Fruit fly (Drosophila melanogaster) whole organism, embryonic: ENCODE results near the gene Cat.

Source experiments
- Adf1 ChIP-seq: fragments of 200-800 bp; sonication (Bioruptor generic); IDR thresholded peaks from 2 replicates; pipeline ENCODE4 v1.3.6; 2022; ENCODE audit warnings: missing biosample characterization, missing genetic modification characterization
- CG10209 ChIP-seq: fragments of 200-800 bp; sonication (Bioruptor generic); optimal IDR thresholded peaks from 3 replicates; lab custom pipeline; 2017; ENCODE audit warnings: missing biosample characterization, mild to moderate bottlenecking, missing genetic modification characterization, missing genetic modification reagents
- CG10431 ChIP-seq: fragments of 200-800 bp; sonication (Bioruptor generic); optimal IDR thresholded peaks from 3 replicates; lab custom pipeline; 2018; ENCODE audit warnings: missing biosample characterization, mild to moderate bottlenecking, missing genetic modification characterization
- CG10462 ChIP-seq: fragments of 200-800 bp; sonication (Bioruptor generic); optimal IDR thresholded peaks from 2 replicates; lab custom pipeline; 2016; ENCODE audit warnings: missing biosample characterization, missing genetic modification characterization
- CG10654 ChIP-seq: fragments of 200-800 bp; sonication (Bioruptor generic); optimal IDR thresholded peaks from 2 replicates; lab custom pipeline; 2016; ENCODE audit warnings: missing biosample characterization, missing genetic modification characterization
- CG10979 ChIP-seq: fragments of 200-800 bp; sonication (Bioruptor generic); optimal IDR thresholded peaks from 2 replicates; lab custom pipeline; 2018; ENCODE audit warnings: missing biosample characterization, mild to moderate bottlenecking, missing genetic modification characterization, moderate library complexity
- CG11456 ChIP-seq: fragments of 200-800 bp; sonication (Bioruptor generic); IDR thresholded peaks from 3 replicates; pipeline ENCODE4 v1.3.6; 2022; ENCODE audit warnings: missing biosample characterization, missing genetic modification characterization
- CG12104 ChIP-seq: fragments of 200-800 bp; sonication (Bioruptor generic); optimal IDR thresholded peaks from 3 replicates; lab custom pipeline; 2016; ENCODE audit warnings: missing biosample characterization, missing genetic modification characterization
- CG1233 ChIP-seq: fragments of 200-800 bp; sonication (Bioruptor generic); optimal IDR thresholded peaks from 4 replicates; lab custom pipeline; 2018; ENCODE audit warnings: missing biosample characterization, mild to moderate bottlenecking, missing genetic modification characterization
- CG12391 ChIP-seq: fragments of 200-800 bp; sonication (Bioruptor generic); optimal IDR thresholded peaks from 3 replicates; lab custom pipeline; 2018; ENCODE audit warnings: missing biosample characterization, mild to moderate bottlenecking, missing genetic modification characterization, moderate library complexity
- CG12942 ChIP-seq: fragments of 200-800 bp; sonication (Bioruptor generic); optimal IDR thresholded peaks from 3 replicates; lab custom pipeline; 2016; ENCODE audit warnings: missing biosample characterization, missing genetic modification characterization
- CG14050 ChIP-seq: fragments of 200-800 bp; sonication (Bioruptor generic); IDR thresholded peaks from 3 replicates; pipeline ENCODE4 v1.3.6; 2022; ENCODE audit warnings: missing biosample characterization, missing genetic modification characterization
- CG15011 ChIP-seq: fragments of 200-800 bp; sonication (Bioruptor generic); optimal IDR thresholded peaks from 3 replicates; lab custom pipeline; 2018; ENCODE audit warnings: missing biosample characterization, mild to moderate bottlenecking, missing genetic modification characterization
- CG1647 ChIP-seq: fragments of 200-800 bp; sonication (Bioruptor generic); optimal IDR thresholded peaks from 3 replicates; lab custom pipeline; 2016; ENCODE audit warnings: missing biosample characterization, missing genetic modification characterization
- CG17385 ChIP-seq: fragments of 200-800 bp; sonication (Bioruptor generic); optimal IDR thresholded peaks from 3 replicates; lab custom pipeline; 2018; ENCODE audit warnings: missing biosample characterization, mild to moderate bottlenecking, missing genetic modification characterization
- CG17912 ChIP-seq: fragments of 200-800 bp; sonication (Bioruptor generic); optimal IDR thresholded peaks from 2 replicates; lab custom pipeline; 2018; ENCODE audit warnings: missing biosample characterization, mild to moderate bottlenecking, missing genetic modification characterization
- CG2199 ChIP-seq: fragments of 200-800 bp; sonication (Bioruptor generic); IDR thresholded peaks from 3 replicates; pipeline ENCODE4 v1.3.6; 2022; ENCODE audit warnings: missing biosample characterization, missing genetic modification characterization
- CG4360 ChIP-seq: fragments of 200-800 bp; sonication (Bioruptor generic); IDR thresholded peaks from 2 replicates; pipeline ENCODE4 v1.3.6; 2022; ENCODE audit warnings: missing biosample characterization, missing genetic modification characterization
- CG4707 ChIP-seq: fragments of 200-800 bp; sonication (Bioruptor generic); optimal IDR thresholded peaks from 2 replicates; lab custom pipeline; 2018; ENCODE audit warnings: missing biosample characterization, mild to moderate bottlenecking, missing genetic modification characterization, moderate library complexity
- CG6654 ChIP-seq: fragments of 200-800 bp; sonication (Bioruptor generic); optimal IDR thresholded peaks from 2 replicates; lab custom pipeline; 2017; ENCODE audit warnings: missing biosample characterization, mild to moderate bottlenecking, missing genetic modification characterization
- CG7839 ChIP-seq: fragments of 200-800 bp; sonication (Bioruptor generic); optimal IDR thresholded peaks from 3 replicates; lab custom pipeline; 2018; ENCODE audit warnings: missing biosample characterization, mild to moderate bottlenecking, missing genetic modification characterization, moderate library complexity
- CG9215 ChIP-seq: fragments of 200-800 bp; sonication (Bioruptor generic); IDR thresholded peaks from 2 replicates; pipeline ENCODE4 v1.3.6; 2022; ENCODE audit warnings: missing biosample characterization, missing genetic modification characterization
- Camta ChIP-seq: fragments of 200-800 bp; sonication (Bioruptor generic); optimal IDR thresholded peaks from 2 replicates; lab custom pipeline; 2016; ENCODE audit warnings: missing biosample characterization, missing genetic modification characterization
- CoRest ChIP-seq: fragments of 200-800 bp; sonication (Bioruptor generic); optimal IDR thresholded peaks from 3 replicates; lab custom pipeline; 2018; ENCODE audit warnings: missing biosample characterization, mild to moderate bottlenecking, missing genetic modification characterization, moderate library complexity
- CrebB ChIP-seq: fragments of 200-800 bp; sonication (Bioruptor generic); optimal IDR thresholded peaks from 3 replicates; lab custom pipeline; 2018; ENCODE audit warnings: missing biosample characterization, mild to moderate bottlenecking, missing genetic modification characterization
- D19A ChIP-seq: fragments of 200-800 bp; optimal IDR thresholded peaks from 3 replicates; lab custom pipeline; 2019; ENCODE audit warnings: missing biosample characterization, mild to moderate bottlenecking, missing genetic modification characterization, moderate library complexity
- E2f2 ChIP-seq: fragments of 200-800 bp; sonication (Bioruptor generic); IDR thresholded peaks from 2 replicates; pipeline ENCODE4 v1.3.6; 2022; ENCODE audit warnings: missing biosample characterization, missing genetic modification characterization
- ERR ChIP-seq: fragments of 200-800 bp; sonication (Bioruptor generic); optimal IDR thresholded peaks from 2 replicates; lab custom pipeline; 2016; ENCODE audit warnings: missing biosample characterization, missing genetic modification characterization
- HHEX ChIP-seq: fragments of 200-800 bp; sonication (Bioruptor generic); optimal IDR thresholded peaks from 3 replicates; lab custom pipeline; 2017; ENCODE audit warnings: missing biosample characterization, mild to moderate bottlenecking, missing genetic modification characterization, missing genetic modification reagents
- HmgD ChIP-seq: fragments of 200-800 bp; sonication (Bioruptor generic); optimal IDR thresholded peaks from 3 replicates; lab custom pipeline; 2016; ENCODE audit warnings: missing biosample characterization, missing genetic modification characterization
- Mrtf ChIP-seq: fragments of 200-800 bp; sonication (Bioruptor generic); IDR thresholded peaks from 3 replicates; pipeline ENCODE4 v1.3.6; 2022; ENCODE audit warnings: missing biosample characterization, missing genetic modification characterization
- Poxn ChIP-seq: fragments of 200-800 bp; sonication (Bioruptor generic); IDR thresholded peaks from 2 replicates; pipeline ENCODE4 v1.3.6; 2022; ENCODE audit warnings: missing biosample characterization, missing genetic modification characterization
- Side ChIP-seq: fragments of 200-800 bp; sonication (Bioruptor generic); optimal IDR thresholded peaks from 2 replicates; lab custom pipeline; 2016; ENCODE audit warnings: missing biosample characterization, missing genetic modification characterization
- Spps ChIP-seq: fragments of 200-800 bp; sonication (Bioruptor generic); optimal IDR thresholded peaks from 2 replicates; lab custom pipeline; 2018; ENCODE audit warnings: missing biosample characterization, mild to moderate bottlenecking, missing genetic modification characterization
- YL-1 ChIP-seq: fragments of 200-800 bp; sonication (Bioruptor generic); optimal IDR thresholded peaks from 3 replicates; lab custom pipeline; 2017; ENCODE audit warnings: missing biosample characterization, mild to moderate bottlenecking, missing genetic modification characterization
- bowl ChIP-seq: fragments of 200-800 bp; sonication (Bioruptor generic); IDR thresholded peaks from 2 replicates; pipeline ENCODE4 v1.3.6; 2022; ENCODE audit warnings: missing biosample characterization, missing genetic modification characterization
- cas ChIP-seq: fragments of 200-800 bp; sonication (Bioruptor generic); IDR thresholded peaks from 2 replicates; pipeline ENCODE4 v1.3.6; 2022; ENCODE audit warnings: missing biosample characterization, missing genetic modification characterization
- cato ChIP-seq: fragments of 200-800 bp; sonication (Bioruptor generic); optimal IDR thresholded peaks from 2 replicates; lab custom pipeline; 2016; ENCODE audit warnings: missing biosample characterization, missing genetic modification characterization, borderline replicate concordance
- chn ChIP-seq: fragments of 200-800 bp; sonication (Bioruptor generic); optimal IDR thresholded peaks from 2 replicates; lab custom pipeline; 2016; ENCODE audit warnings: missing biosample characterization, missing genetic modification characterization
- dan ChIP-seq: fragments of 200-800 bp; sonication (Bioruptor generic); IDR thresholded peaks from 2 replicates; pipeline ENCODE4 v1.3.6; 2022; ENCODE audit warnings: missing biosample characterization, missing genetic modification characterization
- fd96Cb ChIP-seq: fragments of 200-800 bp; sonication (Bioruptor generic); optimal IDR thresholded peaks from 2 replicates; lab custom pipeline; 2018; ENCODE audit warnings: missing biosample characterization, mild to moderate bottlenecking, missing genetic modification characterization, moderate library complexity
- gem ChIP-seq: fragments of 200-800 bp; sonication (Bioruptor generic); optimal IDR thresholded peaks from 2 replicates; lab custom pipeline; 2019; ENCODE audit warnings: missing biosample characterization, mild to moderate bottlenecking, missing genetic modification characterization, moderate library complexity
- h ChIP-seq: fragments of >200 bp; optimal IDR thresholded peaks from 2 replicates; lab custom pipeline; 2017
- jumu ChIP-seq: fragments of 200-800 bp; sonication (Bioruptor generic); optimal IDR thresholded peaks from 3 replicates; lab custom pipeline; 2016; ENCODE audit warnings: missing biosample characterization, missing genetic modification characterization
- mam ChIP-seq: fragments of 200-800 bp; sonication (Bioruptor generic); optimal IDR thresholded peaks from 3 replicates; lab custom pipeline; 2016; ENCODE audit warnings: missing biosample characterization, missing genetic modification characterization
- nom ChIP-seq: fragments of 200-800 bp; sonication (Bioruptor generic); optimal IDR thresholded peaks from 2 replicates; lab custom pipeline; 2017; ENCODE audit warnings: missing biosample characterization, missing genetic modification characterization, mild to moderate bottlenecking, moderate library complexity, missing genetic modification reagents
- pros ChIP-seq: fragments of 200-800 bp; sonication (Bioruptor generic); optimal IDR thresholded peaks from 3 replicates; lab custom pipeline; 2019; ENCODE audit warnings: missing biosample characterization, mild to moderate bottlenecking, missing genetic modification characterization, moderate library complexity
- repo ChIP-seq: fragments of 200-800 bp; sonication (Bioruptor generic); optimal IDR thresholded peaks from 2 replicates; lab custom pipeline; 2016; ENCODE audit warnings: missing biosample characterization, missing genetic modification characterization
- sob ChIP-seq: fragments of 200-800 bp; sonication (Bioruptor generic); IDR thresholded peaks from 2 replicates; pipeline ENCODE4 v1.3.6; 2022; ENCODE audit warnings: missing biosample characterization, missing genetic modification characterization
- ssp ChIP-seq: fragments of 200-800 bp; sonication (Bioruptor generic); IDR thresholded peaks from 2 replicates; pipeline ENCODE4 v1.3.6; 2022; ENCODE audit warnings: missing biosample characterization, missing genetic modification characterization
- stc ChIP-seq: fragments of 200-800 bp; sonication (Bioruptor generic); IDR thresholded peaks from 2 replicates; pipeline ENCODE4 v1.3.6; 2022; ENCODE audit warnings: missing biosample characterization, missing genetic modification characterization
- yki ChIP-seq: fragments of >200 bp; optimal IDR thresholded peaks from 3 replicates; lab custom pipeline; 2018

The Cat gene

dm6 chr3L:18800100-18800841 is 22.1 kb upstream of the Cat start (continued):
- TF ChIP-seq Mrtf (GFP tag; lab: Robert Waterston, UW) (no peak), jumu (no peak), bowl (GFP tag; lab: Robert Waterston, UW) (0 out of 2 replicates have a peak, but pooled peaks have one; percentile 10), E2f2 (GFP tag; lab: Robert Waterston, UW) (no peak), CG9215 (GFP tag; lab: Robert Waterston, UW) (no peak), CG10462 (GFP tag; lab: Kevin White, UChicago) (no peak), fd96Cb (no peak), cato (no peak), D19A (tag; lab: Kevin White, UChicago) (no peak), CoRest (tag; lab: Kevin White, UChicago) (no peak), cas (no peak), CG10431 (peak; percentile 29), h (lab: Kevin White, UChicago) (no peak), CG10979 (no peak), CrebB (no peak), CG1233 (GFP tag; lab: Kevin White, UChicago) (no peak), CG17912 (no peak), CG14050 (GFP tag; lab: Robert Waterston, UW) (no peak), Camta (GFP tag; lab: Kevin White, UChicago) (no peak), CG1647 (GFP tag; lab: Kevin White, UChicago) (no peak), CG11456 (no peak), Side (no peak), CG4707 (GFP tag; lab: Kevin White, UChicago) (no peak), stc (GFP tag; lab: Robert Waterston, UW) (no peak), CG15011 (GFP tag; lab: Kevin White, UChicago) (no peak), CG10654 (GFP tag; lab: Kevin White, UChicago) (no peak), HmgD (no peak), CG4360 (peak; percentile 61), CG12104 (peak; percentile 10), mam (no peak), gem (no peak), Poxn (GFP tag; lab: Robert Waterston, UW) (no peak), HHEX (GFP tag; lab: Kevin White, UChicago) (no peak), CG12391 (tag; lab: Kevin White, UChicago) (no peak), CG2199 (GFP tag; lab: Robert Waterston, UW) (peak; percentile 56; the same call in 2 of the 3 replicates), repo (GFP tag; lab: Kevin White, UChicago) (no peak), dan (GFP tag; lab: Robert Waterston, UW) (no peak), CG12942 (GFP tag; lab: Kevin White, UChicago) (no peak), sob (GFP tag; lab: Robert Waterston, UW) (peak; percentile 39; the same call in 1 of the 2 replicates), chn (no peak), CG17385 (GFP tag; lab: Kevin White, UChicago) (peak; percentile 86), pros (GFP tag; lab: Kevin White, UChicago) (peak; percentile 47), ERR (no peak), YL-1 (GFP tag; lab: Kevin White, UChicago) (no peak), yki (lab: Kevin White, UChicago) (no peak), Adf1 (no peak), CG7839 (tag; lab: Kevin White, UChicago) (no peak), nom (GFP tag; lab: Kevin White, UChicago) (peak; percentile 54), ssp (GFP tag; lab: Robert Waterston, UW) (no peak), Spps (peak; percentile 29), CG6654 (no peak), CG10209 (GFP tag; lab: Kevin White, UChicago) (no peak)
